Fruit fly (Drosophila melanogaster): ENCODE data around the gene Art6.
A peak's percentile ranks its signal among the peaks of the same experiment; 100 is the strongest.

Art6 gene

dm6 chr3R:13964513-13964975, 18.9 kb upstream of the Art6 start, which contains the start of gene Orc2:
Orc2 (plus strand) TSS chr3R:13964885.
- TF ChIP-seq chn (GFP tag; optimal IDR thresholded peaks at IDR 0.05) = no peak
- TF ChIP-seq CG4282 (GFP tag; optimal IDR thresholded peaks at IDR 0.05) = no peak
- no peak for TF ChIP-seq ap (GFP tag; IDR thresholded peaks at IDR 0.05)
- TF ChIP-seq Trl (optimal IDR thresholded peaks at IDR 0.05) = no peak
- TF ChIP-seq Trl (GFP tag; optimal IDR thresholded peaks at IDR 0.05) = no peak
- TF ChIP-seq tio (GFP tag; optimal IDR thresholded peaks at IDR 0.05) = no peak
- TF ChIP-seq amos (GFP tag; IDR thresholded peaks at IDR 0.05; ENCODE audit: partially characterized antibody) = no peak
- TF ChIP-seq cas (GFP tag; IDR thresholded peaks at IDR 0.05) = no peak
- TF ChIP-seq nerfin-2 (GFP tag; IDR thresholded peaks at IDR 0.05; ENCODE audit: partially characterized antibody) = no peak
- no peak for TF ChIP-seq lilli (GFP tag; optimal IDR thresholded peaks at IDR 0.05)
- no peak for TF ChIP-seq az2 (GFP tag; optimal IDR thresholded peaks at IDR 0.05)
- TF ChIP-seq Hmr (GFP tag; optimal IDR thresholded peaks at IDR 0.05) = no peak
- TF ChIP-seq CG10267 (tag; optimal IDR thresholded peaks at IDR 0.05) = peak; percentile 60
- no peak for TF ChIP-seq Elba2 (GFP tag; optimal IDR thresholded peaks at IDR 0.05)
- no peak for TF ChIP-seq HmgD (GFP tag; optimal IDR thresholded peaks at IDR 0.05)
- TF ChIP-seq Sin3A (optimal IDR thresholded peaks at IDR 0.05) = peak; percentile 10
- no peak for TF ChIP-seq trh (GFP tag; optimal IDR thresholded peaks at IDR 0.05)
- TF ChIP-seq CG6791 (GFP tag; IDR thresholded peaks at IDR 0.05; ENCODE audit: partially characterized antibody) = peak; percentile 25; the same call in 1 of the 3 replicates
- TF ChIP-seq CG15011 (GFP tag; optimal IDR thresholded peaks at IDR 0.05) = no peak
- TF ChIP-seq Fer1 (GFP tag; optimal IDR thresholded peaks at IDR 0.05) = no peak
- no peak for TF ChIP-seq gcm (GFP tag; optimal IDR thresholded peaks at IDR 0.05)
- no peak for TF ChIP-seq CG10274 (GFP tag; optimal IDR thresholded peaks at IDR 0.05)
- TF ChIP-seq bsh (GFP tag; optimal IDR thresholded peaks at IDR 0.05) = no peak
- TF ChIP-seq her (GFP tag; optimal IDR thresholded peaks at IDR 0.05) = no peak
- no peak; the same call in 1 of the 3 replicates for TF ChIP-seq row (GFP tag; IDR thresholded peaks at IDR 0.05)
- no peak for TF ChIP-seq sob (GFP tag; IDR thresholded peaks at IDR 0.05)
- no peak for TF ChIP-seq slou (GFP tag; optimal IDR thresholded peaks at IDR 0.05)
- peak; percentile 87 for TF ChIP-seq sd (tag; optimal IDR thresholded peaks at IDR 0.05)
- TF ChIP-seq CG12391 (tag; optimal IDR thresholded peaks at IDR 0.05) = peak; percentile 55
- TF ChIP-seq Oli (tag; optimal IDR thresholded peaks at IDR 0.05) = no peak
- TF ChIP-seq CG6683 (GFP tag; optimal IDR thresholded peaks at IDR 0.05) = no peak
- peak; percentile 65; the same call in 1 of the 3 replicates for TF ChIP-seq hb (GFP tag; IDR thresholded peaks at IDR 0.05; ENCODE audit: partially characterized antibody)
- TF ChIP-seq corto (GFP tag; optimal IDR thresholded peaks at IDR 0.05) = no peak
- TF ChIP-seq tll (GFP tag; optimal IDR thresholded peaks at IDR 0.05) = no peak
- peak; percentile 82 for TF ChIP-seq Dref (GFP tag; IDR thresholded peaks at IDR 0.05)
- no peak for TF ChIP-seq yki (optimal IDR thresholded peaks at IDR 0.05)
- TF ChIP-seq zfh2 (GFP tag; optimal IDR thresholded peaks at IDR 0.05) = no peak
- TF ChIP-seq Tbp (GFP tag; optimal IDR thresholded peaks at IDR 0.05) = no peak
- TF ChIP-seq NFAT (GFP tag; IDR thresholded peaks at IDR 0.05) = no peak
- no peak for TF ChIP-seq CG18619 (GFP tag; optimal IDR thresholded peaks at IDR 0.05)
- TF ChIP-seq NK7.1 (GFP tag; optimal IDR thresholded peaks at IDR 0.05) = no peak
- peak; percentile 21 for TF ChIP-seq CG7839 (tag; optimal IDR thresholded peaks at IDR 0.05)
- no peak for TF ChIP-seq CG31365 (tag; optimal IDR thresholded peaks at IDR 0.05)
- TF ChIP-seq ERR (GFP tag; optimal IDR thresholded peaks at IDR 0.05) = no peak
- no peak for TF ChIP-seq CG8089 (GFP tag; optimal IDR thresholded peaks at IDR 0.05)
- TF ChIP-seq E2f2 (GFP tag; IDR thresholded peaks at IDR 0.05) = peak; percentile 88
- TF ChIP-seq CG10209 (GFP tag; optimal IDR thresholded peaks at IDR 0.05) = no peak
- TF ChIP-seq CG31388 (GFP tag; optimal IDR thresholded peaks at IDR 0.05) = no peak
- no peak for TF ChIP-seq Hmx (GFP tag; optimal IDR thresholded peaks at IDR 0.05)
- TF ChIP-seq HLH3B (GFP tag; IDR thresholded peaks at IDR 0.05) = no peak
- TF ChIP-seq Bgb (GFP tag; IDR thresholded peaks at IDR 0.05; ENCODE audit: partially characterized antibody) = no peak; the same call in 1 of the 2 replicates
- TF ChIP-seq zf30C (GFP tag; optimal IDR thresholded peaks at IDR 0.05) = peak; percentile 63
